Worm (Caenorhabditis elegans): Measurements from ENCODE around the gene ZK328.6.

The ZK328.6 gene

ce11 chrIII:5999629-6000028, 30.8 kb downstream of the ZK328.6 start (continued):
- TF ChIP-seq zag-1 (tag; optimal IDR thresholded peaks at IDR 0.05) (no peak), lin-29 (GFP tag; IDR thresholded peaks at IDR 0.05) (no peak), skn-1 (tag; optimal IDR thresholded peaks at IDR 0.05) (no peak), ztf-7 (tag; optimal IDR thresholded peaks at IDR 0.05) (no peak), madf-9 (GFP tag; conservative IDR thresholded peaks at IDR 0.05) (no peak), nhr-28 (tag; optimal IDR thresholded peaks at IDR 0.05) (no peak), zfp-2 (tag; optimal IDR thresholded peaks at IDR 0.05) (no peak), daf-12 (tag; optimal IDR thresholded peaks at IDR 0.05) (no peak)

ce11 chrIII:5998640-5999039, 31.7 kb downstream of the ZK328.6 start:
- TF ChIP-seq dmd-9 (GFP tag; IDR thresholded peaks at IDR 0.05) (no peak), fos-1 (tag; optimal IDR thresholded peaks at IDR 0.05) (no peak), lin-29 (GFP tag; IDR thresholded peaks at IDR 0.05) (no peak), saeg-2 (GFP tag; IDR thresholded peaks at IDR 0.05) (no peak), hlh-30 (tag; optimal IDR thresholded peaks at IDR 0.05; ENCODE audit: insufficient read depth) (peak; percentile 30), Y75B8A.6 (GFP tag; IDR thresholded peaks at IDR 0.05) (no peak), nhr-102 (tag; optimal IDR thresholded peaks at IDR 0.05) (no peak), zfp-3 (GFP tag; conservative IDR thresholded peaks at IDR 0.05) (no peak), fkh-10 (GFP tag; optimal IDR thresholded peaks at IDR 0.05) (no peak), ceh-82 (tag; optimal IDR thresholded peaks at IDR 0.05) (no peak), ZK546.5 (tag; optimal IDR thresholded peaks at IDR 0.05) (no peak), daf-8 (GFP tag; IDR thresholded peaks at IDR 0.05) (no peak), F37D6.2 (tag; optimal IDR thresholded peaks at IDR 0.05) (no peak), egl-43 (GFP tag; IDR thresholded peaks at IDR 0.05) (no peak), ctbp-1 (GFP tag; IDR thresholded peaks at IDR 0.05) (0 out of 2 replicates have a peak, but pooled peaks have one; percentile 8), mep-1 (tag; optimal IDR thresholded peaks at IDR 0.05) (no peak), set-16 (GFP tag; IDR thresholded peaks at IDR 0.05) (0 out of 2 replicates have a peak, but pooled peaks have one; percentile 31)

ce11 chrIII:5992913-5993312, 37.5 kb downstream of the ZK328.6 start, which contains the start of gene T04C9.1:
Gene T04C9.1, plus strand, starts transcription at chrIII:5993213.
- TF ChIP-seq nhr-42 (GFP tag; IDR thresholded peaks at IDR 0.05), result no peak
- no peak for TF ChIP-seq mes-2 (tag; optimal IDR thresholded peaks at IDR 0.05; ENCODE audit: poor library complexity, severe bottlenecking)
- TF ChIP-seq ceh-44 (GFP tag; IDR thresholded peaks at IDR 0.05), result no peak
- TF ChIP-seq aly-2 (tag; optimal IDR thresholded peaks at IDR 0.05), result no peak
- TF ChIP-seq dmd-6 (GFP tag; IDR thresholded peaks at IDR 0.05), result no peak
- TF ChIP-seq unc-62 (GFP tag; optimal IDR thresholded peaks at IDR 0.05 in 1 of 2), result no peak
- TF ChIP-seq unc-62 (tag; optimal IDR thresholded peaks at IDR 0.05), result no peak
- TF ChIP-seq R02D3.7 (tag; optimal IDR thresholded peaks at IDR 0.05), result no peak
- TF ChIP-seq F44E2.7 (GFP tag; IDR thresholded peaks at IDR 0.05), result no peak
- TF ChIP-seq lin-13 (GFP tag; optimal IDR thresholded peaks at IDR 0.05), result no peak
- TF ChIP-seq daf-8 (GFP tag; IDR thresholded peaks at IDR 0.05), result no peak
- no peak for TF ChIP-seq hif-1 (tag; optimal IDR thresholded peaks at IDR 0.05)
- no peak for TF ChIP-seq lir-3 (tag; optimal IDR thresholded peaks at IDR 0.05)
- no peak for TF ChIP-seq arid-1 (GFP tag; conservative IDR thresholded peaks at IDR 0.05)
- TF ChIP-seq zip-11 (GFP tag; IDR thresholded peaks at IDR 0.05), result no peak
- no peak for TF ChIP-seq lin-38 (GFP tag; IDR thresholded peaks at IDR 0.05)

- 0 out of 2 replicates have a peak, but pooled peaks have one; percentile 36 for TF ChIP-seq ctbp-1 (GFP tag; IDR thresholded peaks at IDR 0.05)
- peak in 1 of 2 experiments; percentile 7 for TF ChIP-seq lsy-2 (tag; optimal IDR thresholded peaks at IDR 0.05)
- no peak for TF ChIP-seq ZK337.2 (GFP tag; IDR thresholded peaks at IDR 0.05)
- TF ChIP-seq ces-1 (GFP tag; optimal IDR thresholded peaks at IDR 0.05), result peak; percentile 88
- TF ChIP-seq sdz-12 (GFP tag; optimal IDR thresholded peaks at IDR 0.05), result no peak
- TF ChIP-seq rbr-2 (tag; optimal IDR thresholded peaks at IDR 0.05), result peak; percentile 16
- no peak for TF ChIP-seq nhr-77 (tag; optimal IDR thresholded peaks at IDR 0.05)
Measured at ce11 chrIII:5992043-5992442, 38.3 kb downstream of the ZK328.6 start.

Measured in whole organism, L4 larva.